Worm (Caenorhabditis elegans) whole organism, L4 larva: Measurements from ENCODE around the gene nhr-20.
A peak's percentile ranks its signal among the peaks of the same experiment; 100 is the strongest.

Experiments
- R02D3.7 ChIP-seq: fragments of 150-350 bp; sonication (generic microtip); optimal IDR thresholded peaks from 3 replicates; lab custom pipeline; 2014; ENCODE audit warnings: missing biosample characterization, missing genetic modification characterization
- aly-2 ChIP-seq: sonication (generic microtip); optimal IDR thresholded peaks from 2 replicates; lab custom pipeline; 2018; ENCODE audit warnings: missing biosample characterization, missing genetic modification characterization
- ama-1 ChIP-seq: fragments of 150-350 bp; optimal IDR thresholded peaks from 2 replicates; lab custom pipeline; 2014; ENCODE audit warnings: inconsistent platforms, mixed read lengths
- ces-1 ChIP-seq: fragments of 150-350 bp; sonication (generic microtip); optimal IDR thresholded peaks from 4 replicates; lab custom pipeline; 2014; ENCODE audit warnings: missing biosample characterization, missing genetic modification reagents, missing genetic modification characterization
- fos-1 ChIP-seq: fragments of 150-350 bp; optimal IDR thresholded peaks from 2 replicates; lab custom pipeline; 2014; ENCODE audit warnings: missing biosample characterization, missing genetic modification characterization
- lin-15B ChIP-seq: fragments of 150-350 bp; sonication (generic microtip); optimal IDR thresholded peaks from 3 replicates; lab custom pipeline; 2014; ENCODE audit warnings: missing biosample characterization, missing genetic modification characterization
- lin-39 ChIP-seq: fragments of 150-350 bp; optimal IDR thresholded peaks from 2 replicates; lab custom pipeline; 2014; ENCODE audit warnings: missing biosample characterization, missing genetic modification reagents, missing genetic modification characterization
- lir-3 ChIP-seq: sonication (generic microtip); optimal IDR thresholded peaks from 2 replicates; lab custom pipeline; 2016; ENCODE audit warnings: mild to moderate bottlenecking, missing genetic modification characterization, missing compliant biosample characterization
- lsy-2 ChIP-seq, 2 experiments: fragments of 150-350 bp in 1 of 2; sonication (generic microtip) in 1 of 2; optimal IDR thresholded peaks; 2 replicates each; lab custom pipeline; 2014 to 2017; ENCODE audit warnings: missing biosample characterization in 2 of 2, missing genetic modification characterization in 2 of 2
- nhr-237 ChIP-seq: sonication (generic microtip); optimal IDR thresholded peaks from 2 replicates; lab custom pipeline; 2017; ENCODE audit warnings: missing biosample characterization, missing genetic modification characterization
- nhr-28 ChIP-seq: fragments of 150-350 bp; optimal IDR thresholded peaks from 2 replicates; lab custom pipeline; 2014; ENCODE audit warnings: missing biosample characterization, missing genetic modification characterization
- snpc-4 ChIP-seq: fragments of 150-350 bp; optimal IDR thresholded peaks from 2 replicates; lab custom pipeline; 2014; ENCODE audit warnings: missing biosample characterization, missing genetic modification characterization
- ztf-11 ChIP-seq: fragments of 150-350 bp; optimal IDR thresholded peaks from 2 replicates; lab custom pipeline; 2014; ENCODE audit warnings: missing biosample characterization, missing genetic modification characterization

DNA sequence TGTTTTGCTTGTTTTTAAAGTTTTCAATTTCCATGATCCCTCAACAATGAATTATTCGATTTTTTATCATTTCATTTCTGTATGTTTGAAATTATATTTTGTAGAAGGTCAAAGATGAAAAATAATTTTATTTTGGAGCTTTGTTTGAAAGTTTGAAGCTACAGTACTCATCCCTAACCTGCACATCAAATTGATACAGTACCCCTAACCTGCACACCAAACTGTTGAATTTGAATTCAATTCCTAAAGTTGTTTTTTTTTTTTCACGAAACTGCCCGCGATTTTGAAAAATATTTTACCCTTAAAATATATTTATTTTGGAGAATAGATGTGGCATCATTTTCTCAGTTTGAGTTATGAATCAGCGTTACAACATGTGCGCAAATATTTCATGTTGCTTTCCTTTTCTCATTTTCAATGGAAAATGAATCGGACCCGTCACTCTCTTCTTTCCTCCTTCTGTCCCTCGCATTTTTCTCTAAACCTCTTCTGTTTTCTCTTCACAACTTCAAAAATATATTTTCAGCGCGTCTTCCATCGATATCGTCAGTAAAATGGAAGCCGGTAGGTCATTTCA is 27.2 kb downstream of the nhr-20 start, which contains the start of gene R74.8:
- TF ChIP-seq lir-3 (tag; lab: Kevin White, UChicago) (no peak), nhr-237 (tag; lab: Kevin White, UChicago) (no peak), fos-1 (no peak), lin-15B (tag; lab: Kevin White, UChicago) (no peak), aly-2 (tag; lab: Kevin White, UChicago) (no peak), ama-1 (no peak), lin-39 (no peak), ztf-11 (tag; lab: Kevin White, UChicago) (no peak), ces-1 (GFP tag; lab: Kevin White, UChicago) (no peak), snpc-4 (no peak), R02D3.7 (no peak), nhr-28 (tag; lab: Kevin White, UChicago) (no peak), lsy-2 (tag; optimal IDR thresholded peaks at IDR 0.05; lab: Kevin White, UChicago) (peak in 1 of 2 experiments; percentile 79)
